Fruit fly (Drosophila melanogaster) whole organism, embryonic: ENCODE measurements around the gene Rad23.

Experiments
- CG10431 ChIP-seq: fragments of 200-800 bp; sonication (Bioruptor generic); optimal IDR thresholded peaks from 3 replicates; lab custom pipeline; 2018; ENCODE audit warnings: missing biosample characterization, mild to moderate bottlenecking, missing genetic modification characterization
- CG15514 ChIP-seq: fragments of 200-800 bp; sonication (Bioruptor generic); optimal IDR thresholded peaks from 3 replicates; lab custom pipeline; 2017; ENCODE audit warnings: missing biosample characterization, missing genetic modification characterization, mild to moderate bottlenecking, moderate library complexity, missing genetic modification reagents
- CG1603 ChIP-seq: fragments of 200-800 bp; sonication (Bioruptor generic); optimal IDR thresholded peaks from 2 replicates; lab custom pipeline; 2019; ENCODE audit warnings: missing biosample characterization, mild to moderate bottlenecking, missing genetic modification characterization, moderate library complexity
- CG17829 ChIP-seq: fragments of 200-800 bp; optimal IDR thresholded peaks from 2 replicates; lab custom pipeline; 2019; ENCODE audit warnings: missing biosample characterization, mild to moderate bottlenecking, missing genetic modification characterization, moderate library complexity
- CG18599 ChIP-seq: fragments of 200-800 bp; sonication (Bioruptor generic); optimal IDR thresholded peaks from 3 replicates; lab custom pipeline; 2017; ENCODE audit warnings: missing biosample characterization, missing genetic modification characterization, mild to moderate bottlenecking, moderate library complexity, missing genetic modification reagents
- CG18619 ChIP-seq: fragments of 200-800 bp; sonication (Bioruptor generic); optimal IDR thresholded peaks from 3 replicates; lab custom pipeline; 2017; ENCODE audit warnings: missing biosample characterization, mild to moderate bottlenecking, missing genetic modification characterization
- CG2116 ChIP-seq: fragments of 200-800 bp; sonication (Bioruptor generic); optimal IDR thresholded peaks from 3 replicates; lab custom pipeline; 2018; ENCODE audit warnings: missing biosample characterization, mild to moderate bottlenecking, missing genetic modification characterization
- CG2129 ChIP-seq: fragments of 200-800 bp; sonication (Bioruptor generic); IDR thresholded peaks from 2 replicates; pipeline ENCODE4 v1.3.6; 2022; ENCODE audit warnings: missing biosample characterization, missing genetic modification characterization; ENCODE audit not compliant: partially characterized antibody
- CG31388 ChIP-seq: fragments of 200-800 bp; sonication (Bioruptor generic); optimal IDR thresholded peaks from 2 replicates; lab custom pipeline; 2016; ENCODE audit warnings: missing biosample characterization, missing genetic modification characterization
- CG6254 ChIP-seq: fragments of 200-800 bp; sonication (Bioruptor generic); optimal IDR thresholded peaks from 3 replicates; lab custom pipeline; 2017; ENCODE audit warnings: mild to moderate bottlenecking, missing biosample characterization, missing genetic modification reagents, missing genetic modification characterization
- CG7357 ChIP-seq: fragments of 200-800 bp; sonication (Bioruptor generic); IDR thresholded peaks from 3 replicates; pipeline ENCODE4 v1.3.6; 2022; ENCODE audit warnings: missing biosample characterization, missing genetic modification characterization
- CG9437 ChIP-seq: fragments of 200-800 bp; sonication (Bioruptor generic); optimal IDR thresholded peaks from 2 replicates; lab custom pipeline; 2018; ENCODE audit warnings: missing biosample characterization, mild to moderate bottlenecking, missing genetic modification characterization
- CHES-1-like ChIP-seq: fragments of 200-800 bp; sonication (Bioruptor generic); optimal IDR thresholded peaks from 2 replicates; lab custom pipeline; 2016; ENCODE audit warnings: missing biosample characterization, missing genetic modification characterization
- Camta ChIP-seq: fragments of 200-800 bp; sonication (Bioruptor generic); optimal IDR thresholded peaks from 2 replicates; lab custom pipeline; 2016; ENCODE audit warnings: missing biosample characterization, missing genetic modification characterization
- Dll ChIP-seq: fragments of 200-800 bp; sonication (Bioruptor generic); IDR thresholded peaks from 4 replicates; pipeline ENCODE4 v1.3.6; 2022; ENCODE audit warnings: missing biosample characterization, missing genetic modification characterization; ENCODE audit not compliant: partially characterized antibody
- Dref ChIP-seq: fragments of 200-800 bp; sonication (Bioruptor generic); IDR thresholded peaks from 2 replicates; pipeline ENCODE4 v1.3.6; 2022; ENCODE audit warnings: missing biosample characterization, missing genetic modification characterization
- Ets97D ChIP-seq: fragments of 200-800 bp; sonication (Bioruptor generic); optimal IDR thresholded peaks from 3 replicates; lab custom pipeline; 2016; ENCODE audit warnings: missing biosample characterization, missing genetic modification characterization
- Gsc ChIP-seq: fragments of 200-800 bp; sonication (Bioruptor generic); IDR thresholded peaks from 2 replicates; pipeline ENCODE4 v1.3.6; 2022; ENCODE audit warnings: missing biosample characterization, missing genetic modification characterization
- Hr78 ChIP-seq, 2 experiments: fragments of 200-800 bp in 1 of 2; fragments of >200 bp in 1 of 2; sonication (Bioruptor generic) in 1 of 2; optimal IDR thresholded peaks; 2 replicates each; lab custom pipeline; 2017 to 2019; ENCODE audit warnings: missing biosample characterization in 2 of 2, missing genetic modification characterization in 2 of 2, mild to moderate bottlenecking in 1 of 2, moderate library complexity in 1 of 2
- Lim3 ChIP-seq: fragments of 200-800 bp; sonication (Bioruptor generic); IDR thresholded peaks from 2 replicates; pipeline ENCODE4 v1.3.6; 2022; ENCODE audit warnings: missing biosample characterization, missing genetic modification characterization
- Pdp1 ChIP-seq, 2 experiments: fragments of 200-800 bp; sonication (Bioruptor generic); optimal IDR thresholded peaks; 3 replicates each; lab custom pipeline; 2016; ENCODE audit warnings: missing biosample characterization in 2 of 2, missing genetic modification characterization in 2 of 2, mild to moderate bottlenecking in 1 of 2, moderate library complexity in 1 of 2
- Sry-δ ChIP-seq: fragments of 200-800 bp; sonication (Bioruptor generic); optimal IDR thresholded peaks from 2 replicates; lab custom pipeline; 2016; ENCODE audit warnings: missing biosample characterization, missing genetic modification characterization
- Trl ChIP-seq, 3 experiments: fragments of >200 bp in 2 of 3; fragments of 200-800 bp in 1 of 3; sonication (Bioruptor generic) in 1 of 3; optimal IDR thresholded peaks; 2 replicates in 1 of 3; 3 replicates in 2 of 3; lab custom pipeline; 2016 to 2017; ENCODE audit warnings: missing biosample characterization in 1 of 3, missing genetic modification characterization in 1 of 3
- ab ChIP-seq: fragments of 200-800 bp; sonication (Bioruptor generic); optimal IDR thresholded peaks from 2 replicates; lab custom pipeline; 2016; ENCODE audit warnings: missing biosample characterization, missing genetic modification characterization
- bbx ChIP-seq: fragments of 200-800 bp; sonication (Bioruptor generic); IDR thresholded peaks from 2 replicates; pipeline ENCODE4 v1.3.6; 2022; ENCODE audit warnings: missing biosample characterization, missing genetic modification characterization; ENCODE audit not compliant: partially characterized antibody
- chm ChIP-seq: fragments of 200-800 bp; sonication (Bioruptor generic); IDR thresholded peaks from 2 replicates; pipeline ENCODE4 v1.3.6; 2022; ENCODE audit warnings: missing biosample characterization, missing genetic modification characterization
- dati ChIP-seq: fragments of 200-800 bp; sonication (Bioruptor generic); IDR thresholded peaks from 2 replicates; pipeline ENCODE4 v1.3.6; 2022; ENCODE audit warnings: missing biosample characterization, missing genetic modification characterization
- dysf ChIP-seq: fragments of 200-800 bp; sonication (Bioruptor generic); IDR thresholded peaks from 3 replicates; pipeline ENCODE4 v1.3.6; 2022; ENCODE audit warnings: missing biosample characterization, missing genetic modification characterization
- fd64A ChIP-seq: fragments of 200-800 bp; sonication (Bioruptor generic); optimal IDR thresholded peaks from 3 replicates; lab custom pipeline; 2018; ENCODE audit warnings: missing biosample characterization, mild to moderate bottlenecking, missing genetic modification characterization
- fd96Cb ChIP-seq: fragments of 200-800 bp; sonication (Bioruptor generic); optimal IDR thresholded peaks from 2 replicates; lab custom pipeline; 2018; ENCODE audit warnings: missing biosample characterization, mild to moderate bottlenecking, missing genetic modification characterization, moderate library complexity
- gfzf ChIP-seq: fragments of 200-800 bp; sonication (Bioruptor generic); optimal IDR thresholded peaks from 2 replicates; lab custom pipeline; 2016; ENCODE audit warnings: missing biosample characterization, mild to moderate bottlenecking, missing genetic modification characterization, moderate library complexity
- inv ChIP-seq: fragments of 200-800 bp; sonication (Bioruptor generic); IDR thresholded peaks from 2 replicates; pipeline ENCODE4 v1.3.6; 2022; ENCODE audit warnings: missing biosample characterization, missing genetic modification characterization; ENCODE audit not compliant: partially characterized antibody
- jumu ChIP-seq: fragments of 200-800 bp; sonication (Bioruptor generic); optimal IDR thresholded peaks from 3 replicates; lab custom pipeline; 2016; ENCODE audit warnings: missing biosample characterization, missing genetic modification characterization
- knrl ChIP-seq: fragments of 200-800 bp; sonication (Bioruptor generic); IDR thresholded peaks from 3 replicates; pipeline ENCODE4 v1.3.6; 2022; ENCODE audit warnings: missing biosample characterization, missing genetic modification characterization; ENCODE audit not compliant: partially characterized antibody
- lilli ChIP-seq: fragments of 200-800 bp; sonication (Bioruptor generic); optimal IDR thresholded peaks from 3 replicates; lab custom pipeline; 2016; ENCODE audit warnings: missing biosample characterization, missing genetic modification characterization
- mld ChIP-seq: fragments of 200-800 bp; sonication (Bioruptor generic); IDR thresholded peaks from 3 replicates; pipeline ENCODE4 v1.3.6; 2022; ENCODE audit warnings: missing biosample characterization, missing genetic modification characterization; ENCODE audit not compliant: partially characterized antibody
- nerfin-1 ChIP-seq: fragments of 200-800 bp; sonication (Bioruptor generic); optimal IDR thresholded peaks from 3 replicates; lab custom pipeline; 2019; ENCODE audit warnings: missing biosample characterization, mild to moderate bottlenecking, missing genetic modification characterization, moderate library complexity
- oc ChIP-seq: fragments of 200-800 bp; sonication (Bioruptor generic); optimal IDR thresholded peaks from 2 replicates; lab custom pipeline; 2018; ENCODE audit warnings: missing biosample characterization, mild to moderate bottlenecking, missing genetic modification characterization, moderate library complexity
- otp ChIP-seq: fragments of 200-800 bp; sonication (Bioruptor generic); IDR thresholded peaks from 3 replicates; pipeline ENCODE4, ENCODE4 v1.3.6; 2022; ENCODE audit warnings: missing biosample characterization, missing genetic modification characterization
- salm ChIP-seq: fragments of 200-800 bp; sonication (Bioruptor generic); optimal IDR thresholded peaks from 2 replicates; lab custom pipeline; 2018; ENCODE audit warnings: missing biosample characterization, mild to moderate bottlenecking, missing genetic modification characterization
- seq ChIP-seq: fragments of 200-800 bp; sonication (Bioruptor generic); IDR thresholded peaks from 2 replicates; pipeline ENCODE4 v1.3.6; 2022; ENCODE audit warnings: missing biosample characterization, missing genetic modification characterization
- slou ChIP-seq: fragments of 200-800 bp; sonication (Bioruptor generic); optimal IDR thresholded peaks from 3 replicates; lab custom pipeline; 2016; ENCODE audit warnings: missing biosample characterization, missing genetic modification characterization
- tin ChIP-seq: fragments of 200-800 bp; sonication (Bioruptor generic); optimal IDR thresholded peaks from 3 replicates; lab custom pipeline; 2016; ENCODE audit warnings: missing biosample characterization, missing genetic modification characterization
- wek ChIP-seq: fragments of 200-800 bp; sonication (Bioruptor generic); optimal IDR thresholded peaks from 3 replicates; lab custom pipeline; 2018; ENCODE audit warnings: missing biosample characterization, mild to moderate bottlenecking, missing genetic modification characterization, moderate library complexity
- wor ChIP-seq: fragments of 200-800 bp; sonication (Bioruptor generic); IDR thresholded peaks from 2 replicates; pipeline ENCODE4 v1.3.6; 2022; ENCODE audit warnings: missing biosample characterization, missing genetic modification characterization

The Rad23 gene

DNA sequence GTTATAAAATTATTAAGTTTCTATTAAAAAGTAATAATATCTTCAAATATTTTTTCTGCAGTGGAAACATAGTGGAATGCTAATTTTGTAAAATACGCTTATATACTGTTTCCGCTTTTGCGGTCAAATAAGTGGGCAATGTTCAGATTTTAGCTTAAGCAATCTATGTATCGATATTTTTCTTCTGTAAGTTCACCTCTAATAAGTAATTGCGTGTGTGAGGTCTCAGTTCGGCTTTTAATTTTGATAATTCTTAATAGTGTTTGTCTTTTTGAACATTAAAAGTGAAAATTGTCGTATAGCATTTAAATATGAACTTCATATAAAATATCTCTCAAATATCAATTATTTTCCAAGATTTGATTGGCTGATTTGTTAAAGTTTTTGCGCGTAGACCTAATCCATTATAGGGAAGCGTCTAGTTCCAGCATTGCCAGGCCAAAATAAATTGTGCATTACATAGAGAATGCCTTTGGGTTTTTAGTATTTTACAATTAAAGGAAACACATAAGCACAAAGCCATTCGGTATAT lies 51.9 kb downstream of the Rad23 start, which contains the start of gene Hcf (continued):
- TF ChIP-seq fd64A (no peak), CG2129 (GFP tag; lab: Robert Waterston, UW) (no peak), Dll (GFP tag; lab: Robert Waterston, UW) (peak; percentile 70; the same call in 3 of the 4 replicates), wek (no peak), oc (no peak), tin (GFP tag; lab: Kevin White, UChicago) (no peak), Camta (GFP tag; lab: Kevin White, UChicago) (no peak), CHES-1-like (GFP tag; lab: Kevin White, UChicago) (no peak), CG7357 (GFP tag; lab: Robert Waterston, UW) (peak; percentile 100), knrl (GFP tag; lab: Robert Waterston, UW) (peak; percentile 75), mld (no peak), Sry-δ (GFP tag; lab: Kevin White, UChicago) (peak; percentile 89), nerfin-1 (no peak), wor (no peak), Gsc (GFP tag; lab: Robert Waterston, UW) (no peak), Ets97D (GFP tag; lab: Kevin White, UChicago) (peak; percentile 52), CG18599 (GFP tag; lab: Kevin White, UChicago) (no peak), dati (GFP tag; lab: Robert Waterston, UW) (no peak), CG2116 (GFP tag; lab: Kevin White, UChicago) (peak; percentile 55), CG17829 (peak; percentile 23), salm (tag; lab: Kevin White, UChicago) (no peak), CG9437 (GFP tag; lab: Kevin White, UChicago) (peak; percentile 65), lilli (GFP tag; lab: Kevin White, UChicago) (peak; percentile 6), slou (GFP tag; lab: Kevin White, UChicago) (peak; percentile 13), jumu (GFP tag; lab: Kevin White, UChicago) (peak; percentile 32), Trl (optimal IDR thresholded peaks at IDR 0.05; lab: Kevin White, UChicago) (no peak), Trl (GFP tag; optimal IDR thresholded peaks at IDR 0.05; lab: Kevin White, UChicago) (no peak), Hr78 (GFP tag; optimal IDR thresholded peaks at IDR 0.05; lab: Kevin White, UChicago) (no peak), CG6254 (GFP tag; lab: Kevin White, UChicago) (no peak), seq (GFP tag; lab: Robert Waterston, UW) (no peak), chm (GFP tag; lab: Robert Waterston, UW) (no peak), Lim3 (GFP tag; lab: Robert Waterston, UW) (no peak), inv (GFP tag; lab: Robert Waterston, UW) (peak; percentile 45; the same call in 1 of the 2 replicates), gfzf (GFP tag; lab: Kevin White, UChicago) (peak; percentile 58), CG15514 (GFP tag; lab: Kevin White, UChicago) (no peak), CG1603 (tag; lab: Kevin White, UChicago) (peak; percentile 94), Dref (GFP tag; lab: Robert Waterston, UW) (peak; percentile 84), ab (GFP tag; lab: Kevin White, UChicago) (no peak), CG18619 (no peak), CG31388 (GFP tag; lab: Kevin White, UChicago) (no peak), dysf (GFP tag; lab: Robert Waterston, UW) (no peak), CG10431 (GFP tag; lab: Kevin White, UChicago) (no peak), Pdp1 (GFP tag; optimal IDR thresholded peaks at IDR 0.05; lab: Kevin White, UChicago) (peak in 1 of 2 experiments; percentile 60), bbx (GFP tag; lab: Robert Waterston, UW) (0 out of 2 replicates have a peak, but pooled peaks have one; percentile 40), otp (GFP tag; lab: Robert Waterston, UW) (no peak), fd96Cb (no peak)
- TF ChIP-seq, all 482 proteins: peak for 73
